Fruit fly (Drosophila melanogaster): ENCODE data around the gene CG32284.

Gene CG32284

DNA sequence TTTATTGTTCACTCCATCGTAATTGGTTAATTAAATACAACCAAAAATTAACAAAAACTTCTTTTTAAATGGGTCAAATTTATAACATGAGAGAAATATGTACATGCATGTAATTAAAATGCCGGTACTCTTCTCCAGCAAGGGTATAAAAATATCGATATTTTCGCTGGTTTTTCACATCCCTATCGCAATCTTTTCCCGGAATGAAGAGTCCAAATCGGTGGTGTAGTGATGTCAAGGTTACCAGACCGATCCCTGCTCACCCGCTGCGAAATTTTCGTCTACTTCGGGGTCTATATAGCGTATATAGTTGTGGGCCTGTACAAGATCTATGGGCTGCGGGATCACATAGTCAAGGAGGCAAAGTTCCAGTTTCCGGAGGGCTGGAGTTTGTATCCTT is 24.5 kb upstream of the CG32284 start, which contains the start of gene rasp (continued):
- TF ChIP-seq hbn (GFP tag; IDR thresholded peaks at IDR 0.05; ENCODE audit: partially characterized antibody) (peak; percentile 55), Neu2 (GFP tag; optimal IDR thresholded peaks at IDR 0.05; ENCODE audit: borderline replicate concordance) (no peak), Dref (GFP tag; IDR thresholded peaks at IDR 0.05) (peak; percentile 56), CG1603 (tag; optimal IDR thresholded peaks at IDR 0.05) (peak; percentile 21), Trl (optimal IDR thresholded peaks at IDR 0.05) (no peak), Trl (GFP tag; optimal IDR thresholded peaks at IDR 0.05) (no peak), bbx (GFP tag; IDR thresholded peaks at IDR 0.05; ENCODE audit: partially characterized antibody) (peak; percentile 45; the same call in 1 of the 2 replicates), unc-4 (GFP tag; IDR thresholded peaks at IDR 0.05; ENCODE audit: partially characterized antibody) (peak; percentile 45), Scr (GFP tag; IDR thresholded peaks at IDR 0.05; ENCODE audit: partially characterized antibody) (peak; percentile 63), MBD-R2 (GFP tag; IDR thresholded peaks at IDR 0.05) (peak; percentile 51), CG8388 (GFP tag; optimal IDR thresholded peaks at IDR 0.05) (no peak), Mrtf (GFP tag; IDR thresholded peaks at IDR 0.05) (no peak), nerfin-2 (GFP tag; IDR thresholded peaks at IDR 0.05; ENCODE audit: partially characterized antibody) (no peak), CG10366 (GFP tag; IDR thresholded peaks at IDR 0.05) (no peak), YL-1 (GFP tag; optimal IDR thresholded peaks at IDR 0.05) (peak; percentile 34), Meics (GFP tag; optimal IDR thresholded peaks at IDR 0.05) (no peak), CG2129 (GFP tag; IDR thresholded peaks at IDR 0.05; ENCODE audit: partially characterized antibody) (peak; percentile 47), Fer3 (tag; optimal IDR thresholded peaks at IDR 0.05) (no peak), MESR4 (GFP tag; optimal IDR thresholded peaks at IDR 0.05) (peak; percentile 48), CG11695 (GFP tag; IDR thresholded peaks at IDR 0.05) (no peak), dmrt99B (tag; optimal IDR thresholded peaks at IDR 0.05) (no peak), trem (tag; optimal IDR thresholded peaks at IDR 0.05) (peak; percentile 11), stwl (tag; optimal IDR thresholded peaks at IDR 0.05) (peak; percentile 33), zen2 (GFP tag; IDR thresholded peaks at IDR 0.05; ENCODE audit: partially characterized antibody) (no peak), Doc3 (GFP tag; IDR thresholded peaks at IDR 0.05; ENCODE audit: partially characterized antibody) (0 out of 3 replicates have a peak, but pooled peaks have one; percentile 38), nerfin-1 (tag; optimal IDR thresholded peaks at IDR 0.05) (peak; percentile 34), Blimp-1 (GFP tag; optimal IDR thresholded peaks at IDR 0.05) (no peak), row (GFP tag; IDR thresholded peaks at IDR 0.05) (0 out of 3 replicates have a peak, but pooled peaks have one; percentile 16), ftz-f1 (GFP tag; optimal IDR thresholded peaks at IDR 0.05) (peak; percentile 41), Sry-δ (GFP tag; optimal IDR thresholded peaks at IDR 0.05) (peak; percentile 79), CG12236 (GFP tag; optimal IDR thresholded peaks at IDR 0.05) (no peak), esg (GFP tag; conservative IDR thresholded peaks at IDR 0.05) (no peak)

DNA sequence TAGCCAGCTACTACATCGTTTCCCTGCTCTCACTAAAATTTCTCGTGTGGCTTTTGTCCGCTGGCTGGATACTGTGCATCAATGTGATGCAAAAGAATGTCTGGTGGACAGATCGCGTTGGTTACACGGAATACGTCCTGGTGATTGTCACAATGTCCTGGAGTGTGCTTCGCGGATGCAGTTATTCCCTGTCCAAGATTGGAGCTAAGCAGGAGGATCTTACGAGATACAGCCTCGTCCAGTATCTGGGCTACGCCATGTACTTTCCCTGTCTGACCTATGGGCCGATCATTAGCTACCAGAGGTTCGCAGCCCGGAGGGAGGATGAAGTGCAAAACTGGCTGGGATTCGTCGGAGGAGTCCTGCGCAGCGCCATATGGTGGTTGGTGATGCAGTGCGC is 23.9 kb upstream of the CG32284 start:
- TF ChIP-seq ro (GFP tag; IDR thresholded peaks at IDR 0.05) (no peak), Hmr (GFP tag; optimal IDR thresholded peaks at IDR 0.05) (no peak), bcd (GFP tag; optimal IDR thresholded peaks at IDR 0.05) (no peak), NFAT (GFP tag; IDR thresholded peaks at IDR 0.05) (no peak), CG6254 (GFP tag; optimal IDR thresholded peaks at IDR 0.05) (no peak), CG3847 (GFP tag; IDR thresholded peaks at IDR 0.05) (no peak)

DNA sequence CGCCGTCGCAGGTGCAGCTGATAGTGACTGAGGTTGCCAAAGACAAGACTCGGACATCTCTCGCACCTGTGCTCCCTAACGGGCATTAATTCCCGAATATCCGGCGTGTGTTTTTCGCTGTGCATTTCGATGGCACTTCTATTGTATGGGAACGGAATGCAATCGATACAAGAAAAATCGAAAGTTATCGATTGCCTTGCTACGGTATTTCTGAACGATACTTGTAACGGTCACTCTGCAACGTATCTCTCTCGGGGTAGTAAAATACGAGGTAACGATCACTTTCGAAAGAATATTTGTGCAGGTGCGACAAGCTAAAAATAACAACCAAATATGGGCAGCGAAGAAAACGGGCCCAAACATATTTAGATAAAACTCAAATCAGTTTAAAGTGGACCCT is 21.5 kb upstream of the CG32284 start, which contains the start of gene CG32280:
Gene CG32280, plus strand, starts transcription at position 231 of the 400 bp plus-strand sequence.
- TF ChIP-seq CG43689 (GFP tag; IDR thresholded peaks at IDR 0.05): no peak
- no peak for TF ChIP-seq Atf-2 (GFP tag; optimal IDR thresholded peaks at IDR 0.05)
- TF ChIP-seq CG13296 (GFP tag; optimal IDR thresholded peaks at IDR 0.05): peak; percentile 55
- no peak for TF ChIP-seq CG12236 (GFP tag; optimal IDR thresholded peaks at IDR 0.05)
- TF ChIP-seq trem (tag; optimal IDR thresholded peaks at IDR 0.05): peak; percentile 59
- peak; percentile 6 for TF ChIP-seq pum (GFP tag; optimal IDR thresholded peaks at IDR 0.05)
- TF ChIP-seq HmgD (GFP tag; optimal IDR thresholded peaks at IDR 0.05): peak; percentile 68
- no peak for TF ChIP-seq Drgx (GFP tag; IDR thresholded peaks at IDR 0.05)
- no peak for TF ChIP-seq Ada2b (GFP tag; IDR thresholded peaks at IDR 0.05)
- no peak for TF ChIP-seq dmrt11E (tag; optimal IDR thresholded peaks at IDR 0.05)
- no peak for TF ChIP-seq CG1529 (GFP tag; optimal IDR thresholded peaks at IDR 0.05)
- TF ChIP-seq CG17829 (tag; optimal IDR thresholded peaks at IDR 0.05): peak; percentile 33
- no peak for TF ChIP-seq CkIIα-i1 (GFP tag; IDR thresholded peaks at IDR 0.05)
- peak; percentile 5 for TF ChIP-seq Bteb2 (GFP tag; optimal IDR thresholded peaks at IDR 0.05)
- TF ChIP-seq Sin3A (optimal IDR thresholded peaks at IDR 0.05): peak; percentile 41

Measured in whole organism, embryonic.